Worm (Caenorhabditis elegans): ENCODE data around the gene fbxa-45.

DNA sequence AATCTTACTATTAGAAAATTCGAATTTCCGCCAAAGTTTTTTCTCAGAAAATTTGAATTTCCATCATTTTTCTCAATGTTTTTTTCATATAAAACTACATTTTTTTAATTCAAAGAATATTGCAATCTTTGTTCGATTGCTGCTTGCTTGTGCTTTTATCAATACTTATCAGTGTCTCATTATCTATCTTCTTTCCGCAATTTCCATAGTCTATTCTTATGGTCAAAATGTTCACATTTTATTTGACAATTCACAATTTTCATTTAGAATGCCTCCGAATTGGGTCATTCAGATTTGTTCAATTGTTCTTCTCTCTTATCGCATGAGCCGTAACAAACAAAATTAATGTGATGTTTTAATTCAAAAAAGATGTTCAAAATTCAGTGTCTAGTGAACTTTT, 12.0 kb upstream of the fbxa-45 start:
- TF ChIP-seq scrt-1 (GFP tag; IDR thresholded peaks at IDR 0.05) (no peak), ama-1 (optimal IDR thresholded peaks at IDR 0.05) (no peak), aly-1 (tag; optimal IDR thresholded peaks at IDR 0.05) (no peak), ceh-13 (GFP tag; optimal IDR thresholded peaks at IDR 0.05) (no peak), pes-1 (GFP tag; IDR thresholded peaks at IDR 0.05) (no peak), flt-1 (GFP tag; IDR thresholded peaks at IDR 0.05) (no peak), F13C5.2 (tag; optimal IDR thresholded peaks at IDR 0.05) (no peak), tra-4 (tag; optimal IDR thresholded peaks at IDR 0.05) (no peak), hnd-1 (tag; optimal IDR thresholded peaks at IDR 0.05) (no peak)

Data from whole organism, early embryonic.